Fruit fly (Drosophila melanogaster) whole organism, pupa: ENCODE data around the gene CG13607.

Source experiments
- CG14655 ChIP-seq: fragments of 200-800 bp; sonication (Bioruptor generic); optimal IDR thresholded peaks from 3 replicates; lab custom pipeline; 2017; ENCODE audit warnings: mild to moderate bottlenecking, missing biosample characterization, missing genetic modification reagents, missing genetic modification characterization
- CG15710 ChIP-seq: fragments of 200-800 bp; sonication (Bioruptor generic); optimal IDR thresholded peaks from 2 replicates; lab custom pipeline; 2018; ENCODE audit warnings: missing biosample characterization, mild to moderate bottlenecking, missing genetic modification characterization, moderate library complexity
- CG32121 ChIP-seq: fragments of 200-800 bp; sonication (Bioruptor generic); IDR thresholded peaks from 2 replicates; pipeline ENCODE4 v1.3.6; 2022; ENCODE audit warnings: missing biosample characterization, missing genetic modification characterization
- CG34367 ChIP-seq: fragments of 200-800 bp; sonication (Bioruptor generic); optimal IDR thresholded peaks from 2 replicates; lab custom pipeline; 2018; ENCODE audit warnings: missing biosample characterization, mild to moderate bottlenecking, missing genetic modification characterization
- CG4496 ChIP-seq: fragments of 200-800 bp; sonication (Bioruptor generic); IDR thresholded peaks from 3 replicates; pipeline ENCODE4 v1.3.6; 2022; ENCODE audit warnings: missing biosample characterization, missing genetic modification characterization
- CG8301 ChIP-seq: fragments of 200-800 bp; sonication (Bioruptor generic); optimal IDR thresholded peaks from 2 replicates; lab custom pipeline; 2018; ENCODE audit warnings: missing biosample characterization, mild to moderate bottlenecking, missing genetic modification characterization
- D1 ChIP-seq: fragments of 200-800 bp; sonication (Bioruptor generic); optimal IDR thresholded peaks from 2 replicates; lab custom pipeline; 2018; ENCODE audit warnings: missing biosample characterization, mild to moderate bottlenecking, missing genetic modification characterization, moderate library complexity
- EcR ChIP-seq: fragments of 200-800 bp; sonication (Bioruptor generic); optimal IDR thresholded peaks from 3 replicates; lab custom pipeline; 2019; ENCODE audit warnings: missing biosample characterization, missing genetic modification characterization, mild to moderate bottlenecking, moderate library complexity, missing genetic modification reagents
- Ets98B ChIP-seq: fragments of 200-800 bp; sonication (Bioruptor generic); IDR thresholded peaks from 2 replicates; pipeline ENCODE4 v1.3.6; 2022; ENCODE audit warnings: missing biosample characterization, missing genetic modification characterization
- Pif1A ChIP-seq: fragments of 200-800 bp; sonication (Bioruptor generic); optimal IDR thresholded peaks from 3 replicates; lab custom pipeline; 2016; ENCODE audit warnings: missing biosample characterization, missing genetic modification characterization
- fd96Ca ChIP-seq: fragments of 200-800 bp; sonication (Bioruptor generic); IDR thresholded peaks from 3 replicates; pipeline ENCODE4 v1.3.6; 2022; ENCODE audit warnings: missing biosample characterization, missing genetic modification characterization
- gl ChIP-seq: fragments of 200-800 bp; sonication (Bioruptor generic); optimal IDR thresholded peaks from 2 replicates; lab custom pipeline; 2018; ENCODE audit warnings: missing biosample characterization, mild to moderate bottlenecking, missing genetic modification characterization
- rn ChIP-seq: fragments of 200-800 bp; sonication (Bioruptor generic); IDR thresholded peaks from 2 replicates; pipeline ENCODE4 v1.3.6; 2022; ENCODE audit warnings: missing biosample characterization, missing genetic modification characterization

- TF ChIP-seq CG14655 (GFP tag; lab: Kevin White, UChicago), result no peak
- TF ChIP-seq fd96Ca (GFP tag; lab: Robert Waterston, UW), result no peak
- no peak for TF ChIP-seq CG8301
- TF ChIP-seq Pif1A (GFP tag; lab: Kevin White, UChicago), result no peak
- TF ChIP-seq EcR (GFP tag; lab: Kevin White, UChicago), result no peak
- TF ChIP-seq rn (GFP tag; lab: Robert Waterston, UW), result no peak
- TF ChIP-seq CG32121 (GFP tag; lab: Robert Waterston, UW), result no peak
- no peak for TF ChIP-seq CG15710 (tag; lab: Kevin White, UChicago)
- no peak for TF ChIP-seq gl (tag; lab: Kevin White, UChicago)
- TF ChIP-seq D1 (tag; lab: Kevin White, UChicago), result no peak
- no peak for TF ChIP-seq CG4496 (GFP tag; lab: Robert Waterston, UW)
- TF ChIP-seq CG34367 (tag; lab: Kevin White, UChicago), result no peak
- no peak for TF ChIP-seq Ets98B (GFP tag; lab: Robert Waterston, UW)
Measured at dm6 chr3R:24106879-24107441, 9.2 kb downstream of the CG13607 start, which contains the start of gene CG10694.
